Worm (Caenorhabditis elegans): Measurements from ENCODE around the gene C14A4.8.

Gene C14A4.8

DNA sequence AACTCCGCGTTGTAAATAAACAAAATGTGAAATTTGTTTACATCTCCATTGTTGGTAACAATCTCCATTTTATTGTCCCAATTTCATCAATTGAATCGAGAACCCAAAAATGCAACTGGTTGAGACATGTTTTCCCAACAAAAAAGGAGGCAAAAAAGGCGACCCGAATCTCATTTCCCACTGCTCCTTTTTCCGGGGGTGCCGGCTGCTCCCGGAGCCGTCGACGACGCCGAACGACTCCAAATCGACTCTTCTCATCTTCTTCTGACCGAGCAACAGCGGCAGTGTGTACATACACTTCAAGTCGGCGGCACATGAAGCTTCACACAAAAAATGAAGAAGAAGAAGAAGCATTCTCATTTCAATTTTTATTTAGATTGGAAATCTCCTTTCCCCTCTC, 31.5 kb downstream of the C14A4.8 start:
- TF ChIP-seq fkh-10 (GFP tag; optimal IDR thresholded peaks at IDR 0.05) (peak; percentile 9), lin-15B (tag; optimal IDR thresholded peaks at IDR 0.05) (no peak), nhr-77 (tag; optimal IDR thresholded peaks at IDR 0.05) (no peak)

DNA sequence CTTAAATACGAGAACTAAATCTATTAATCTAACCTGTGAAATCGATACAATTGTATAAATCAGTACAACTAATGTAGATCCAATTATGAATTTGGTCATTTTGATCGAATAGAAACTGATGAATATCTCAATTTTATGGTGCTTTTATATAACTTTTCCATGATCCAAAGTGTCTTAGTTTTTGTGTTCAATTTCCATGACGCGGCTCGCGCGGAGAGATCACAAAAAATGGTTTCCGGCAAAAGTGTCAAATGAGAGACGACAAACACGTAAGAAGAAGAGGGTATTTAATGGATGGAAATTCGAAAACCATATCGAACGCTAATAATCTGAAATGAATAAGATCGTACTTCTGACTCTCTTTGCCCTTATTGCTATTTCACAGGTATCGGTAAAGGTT, 33.4 kb downstream of the C14A4.8 start, which contains the start of the genes C06A1.6 and C06A1.7:
C06A1.6 (minus strand) TSS at position 101 of the 400 bp plus-strand sequence.
C06A1.7 (plus strand) TSS at position 314 of the 400 bp plus-strand sequence.
- no peak for TF ChIP-seq R02D3.7 (tag; optimal IDR thresholded peaks at IDR 0.05)
- no peak for TF ChIP-seq nhr-77 (tag; optimal IDR thresholded peaks at IDR 0.05)
- no peak for TF ChIP-seq nhr-11 (tag; optimal IDR thresholded peaks at IDR 0.05)

DNA sequence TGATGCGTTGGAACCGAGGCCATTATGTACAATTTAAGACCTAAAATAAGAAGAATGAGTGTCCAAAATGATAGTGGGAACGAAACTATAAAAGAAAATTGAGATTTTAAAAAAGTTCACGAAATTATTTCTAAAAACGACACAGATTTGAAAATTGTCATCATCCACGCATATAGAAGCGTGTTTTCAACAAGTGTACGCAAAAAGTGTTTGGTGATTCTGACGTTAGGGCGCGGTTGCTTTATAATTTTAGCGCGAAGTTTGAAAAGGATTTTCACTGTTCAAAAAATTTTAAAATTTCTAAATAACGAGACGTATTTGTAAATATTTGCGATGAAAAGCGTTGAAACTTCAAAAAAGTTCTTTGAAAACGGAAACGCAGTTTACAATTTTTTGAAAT, 34.6 kb downstream of the C14A4.8 start, which contains the start of gene cdc-48.1:
cdc-48.1 (minus strand) TSS at position 40 of the 400 bp plus-strand sequence.
- TF ChIP-seq nhr-23 (tag; optimal IDR thresholded peaks at IDR 0.05) (peak; percentile 100), ama-1 (optimal IDR thresholded peaks at IDR 0.05) (peak; percentile 93), nfya-1 (tag; optimal IDR thresholded peaks at IDR 0.05; ENCODE audit: insufficient read depth) (peak; percentile 99), elt-1 (tag; optimal IDR thresholded peaks at IDR 0.05) (peak; percentile 97), unc-62 (GFP tag; optimal IDR thresholded peaks at IDR 0.05) (peak; percentile 100), daf-12 (tag; optimal IDR thresholded peaks at IDR 0.05) (peak; percentile 96), lin-39 (tag; optimal IDR thresholded peaks at IDR 0.05) (peak; percentile 99), pqm-1 (tag; optimal IDR thresholded peaks at IDR 0.05) (peak; percentile 100), zag-1 (tag; optimal IDR thresholded peaks at IDR 0.05) (peak; percentile 94), aly-2 (tag; optimal IDR thresholded peaks at IDR 0.05) (peak; percentile 99), nhr-77 (tag; optimal IDR thresholded peaks at IDR 0.05) (peak; percentile 97), ceh-28 (tag; optimal IDR thresholded peaks at IDR 0.05) (peak; percentile 98), ceh-16 (tag; optimal IDR thresholded peaks at IDR 0.05) (peak; percentile 79), nhr-43 (tag; optimal IDR thresholded peaks at IDR 0.05; ENCODE audit: poor library complexity, severe bottlenecking) (peak; percentile 99), ceh-82 (tag; optimal IDR thresholded peaks at IDR 0.05) (peak; percentile 99), elt-2 (tag; optimal IDR thresholded peaks at IDR 0.05) (peak; percentile 97), nhr-28 (tag; optimal IDR thresholded peaks at IDR 0.05) (peak; percentile 95), lsy-12 (tag; optimal IDR thresholded peaks at IDR 0.05) (peak; percentile 100), jun-1 (tag; optimal IDR thresholded peaks at IDR 0.05) (peak; percentile 99), snpc-4 (tag; optimal IDR thresholded peaks at IDR 0.05) (peak; percentile 98), nhr-25 (tag; optimal IDR thresholded peaks at IDR 0.05) (peak; percentile 100), mml-1 (tag; optimal IDR thresholded peaks at IDR 0.05) (no peak), ztf-4 (tag; optimal IDR thresholded peaks at IDR 0.05) (peak; percentile 96), sea-2 (GFP tag; optimal IDR thresholded peaks at IDR 0.05) (peak; percentile 94), ceh-9 (tag; optimal IDR thresholded peaks at IDR 0.05) (no peak), nhr-237 (tag; optimal IDR thresholded peaks at IDR 0.05) (peak; percentile 74), tbx-2 (tag; optimal IDR thresholded peaks at IDR 0.05) (peak; percentile 97), egl-27 (tag; optimal IDR thresholded peaks at IDR 0.05) (peak; percentile 99), nhr-12 (tag; optimal IDR thresholded peaks at IDR 0.05) (no peak), pha-4 (tag; optimal IDR thresholded peaks at IDR 0.05) (peak; percentile 100), nhr-11 (tag; optimal IDR thresholded peaks at IDR 0.05) (peak; percentile 100), nhr-76 (tag; optimal IDR thresholded peaks at IDR 0.05) (peak; percentile 94), R02D3.7 (tag; optimal IDR thresholded peaks at IDR 0.05) (peak; percentile 98), nhr-67 (tag; optimal IDR thresholded peaks at IDR 0.05) (peak; percentile 73), lin-15B (tag; optimal IDR thresholded peaks at IDR 0.05) (peak; percentile 100), elt-3 (tag; optimal IDR thresholded peaks at IDR 0.05) (peak; percentile 96 to 100 (median 99)), eor-1 (tag; optimal IDR thresholded peaks at IDR 0.05) (peak in 1 of 2 experiments; percentile 62), skn-1 (tag; optimal IDR thresholded peaks at IDR 0.05) (peak; percentile 100), fkh-2 (tag; optimal IDR thresholded peaks at IDR 0.05) (peak; percentile 95), egl-5 (tag; optimal IDR thresholded peaks at IDR 0.05) (peak; percentile 97), mdl-1 (tag; optimal IDR thresholded peaks at IDR 0.05) (peak; percentile 94), ZK546.5 (tag; optimal IDR thresholded peaks at IDR 0.05) (peak; percentile 80), hmg-11 (tag; optimal IDR thresholded peaks at IDR 0.05) (peak; percentile 98), fos-1 (tag; optimal IDR thresholded peaks at IDR 0.05) (peak; percentile 100), fkh-10 (GFP tag; optimal IDR thresholded peaks at IDR 0.05) (peak; percentile 100), ztf-11 (tag; optimal IDR thresholded peaks at IDR 0.05) (peak; percentile 54), unc-39 (tag; optimal IDR thresholded peaks at IDR 0.05) (peak; percentile 69)
